Worm (Caenorhabditis elegans) whole organism, L4 larva: Measurements from ENCODE around the gene T13A10.64.

Experiments used
- aha-1 ChIP-seq: fragments of 150-350 bp; peaks from one replicate; lab custom pipeline; 2014; ENCODE audit warnings: missing biosample characterization, missing genetic modification characterization
- aly-2 ChIP-seq: sonication (generic microtip); optimal IDR thresholded peaks from 2 replicates; lab custom pipeline; 2018; ENCODE audit warnings: missing biosample characterization, missing genetic modification characterization
- mdt-29 ChIP-seq: fragments of 200-800 bp; sonication (Bioruptor generic); IDR thresholded peaks from 2 replicates; pipeline ENCODE4 v1.3.6; 2022; ENCODE audit warnings: missing genetic modification reagents, missing genetic modification characterization, missing compliant biosample characterization
- pha-4 ChIP-seq, 2 experiments: fragments of 150-350 bp in 1 of 2; fragments of 200-800 bp in 1 of 2; sonication (Bioruptor generic) in 1 of 2; IDR thresholded peaks in 1 of 2; optimal IDR thresholded peaks in 1 of 2; 2 replicates each; pipeline versions ENCODE4 v1.3.6 to Lab custom; 2014 to 2022; ENCODE audit warnings: missing genetic modification characterization in 2 of 2, missing genetic modification reagents in 2 of 2, missing biosample characterization in 1 of 2, missing compliant biosample characterization in 1 of 2
- unc-62 ChIP-seq, 3 experiments: fragments of 150-350 bp in 1 of 3; sonication (generic microtip); optimal IDR thresholded peaks in 2 of 3; peaks in 1 of 3; 1 replicate in 1 of 3; 2 replicates in 2 of 3; lab custom pipeline; 2014 to 2017; ENCODE audit warnings: missing biosample characterization in 3 of 3, missing genetic modification characterization in 3 of 3, missing genetic modification reagents in 3 of 3, missing genotype in 1 of 3

DNA sequence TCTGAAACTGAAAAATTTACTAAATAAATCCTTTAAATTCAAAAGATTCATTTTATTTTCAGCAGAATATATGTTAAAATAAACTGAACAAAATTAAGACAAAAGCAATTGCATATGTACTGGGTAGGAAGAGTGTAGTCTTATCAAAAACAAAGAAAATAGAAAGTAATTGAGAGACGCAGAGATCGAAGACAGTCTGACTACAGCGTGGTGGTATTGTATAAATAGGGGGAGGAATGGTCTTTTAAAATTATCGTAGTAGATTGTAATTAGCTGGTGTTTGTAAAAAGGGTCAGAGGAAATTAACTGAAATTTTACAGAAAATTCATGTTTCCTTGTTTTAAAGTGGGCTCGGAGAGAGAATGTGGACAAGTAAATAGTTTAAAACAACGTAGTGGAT lies 6.2 kb upstream of the T13A10.64 start, which contains the start of gene acox-3:
- TF ChIP-seq pha-4 (GFP tag; IDR thresholded peaks at IDR 0.05; lab: Robert Waterston, UW) (no peak), pha-4 (tag; optimal IDR thresholded peaks at IDR 0.05; lab: Kevin White, UChicago) (no peak), aly-2 (tag; lab: Kevin White, UChicago) (no peak), mdt-29 (GFP tag; lab: Robert Waterston, UW) (no peak), unc-62 (GFP tag; optimal IDR thresholded peaks at IDR 0.05 in 1 of 2; lab: Kevin White, UChicago) (no peak), unc-62 (tag; optimal IDR thresholded peaks at IDR 0.05; lab: Kevin White, UChicago) (no peak), aha-1 (tag; lab: Kevin White, UChicago) (no peak)
